Fruit fly (Drosophila melanogaster) whole organism, embryonic: ENCODE results near the gene CG5727.

Experiments used
- Aef1 ChIP-seq: fragments of 200-800 bp; sonication (Bioruptor generic); IDR thresholded peaks from 3 replicates; pipeline ENCODE4 v1.3.6; 2022; ENCODE audit warnings: missing biosample characterization, missing genetic modification characterization
- CG10147 ChIP-seq: fragments of 200-800 bp; sonication (Bioruptor generic); optimal IDR thresholded peaks from 2 replicates; lab custom pipeline; 2019; ENCODE audit warnings: missing biosample characterization, mild to moderate bottlenecking, missing genetic modification characterization, moderate library complexity
- CG11398 ChIP-seq: fragments of 200-800 bp; sonication (Bioruptor generic); optimal IDR thresholded peaks from 2 replicates; lab custom pipeline; 2016; ENCODE audit warnings: missing biosample characterization, missing genetic modification characterization
- CG11696 ChIP-seq: fragments of 200-800 bp; sonication (Bioruptor generic); IDR thresholded peaks from 2 replicates; pipeline ENCODE4 v1.3.6; 2022; ENCODE audit warnings: missing biosample characterization, missing genetic modification characterization
- CG15269 ChIP-seq: fragments of 200-800 bp; sonication (Bioruptor generic); optimal IDR thresholded peaks from 2 replicates; lab custom pipeline; 2018; ENCODE audit warnings: missing biosample characterization, mild to moderate bottlenecking, missing genetic modification characterization, moderate library complexity
- CG16815 ChIP-seq: fragments of 200-800 bp; sonication (Bioruptor generic); optimal IDR thresholded peaks from 3 replicates; lab custom pipeline; 2017; ENCODE audit warnings: missing biosample characterization, mild to moderate bottlenecking, missing genetic modification characterization
- CG17359 ChIP-seq: fragments of 200-800 bp; sonication (Bioruptor generic); optimal IDR thresholded peaks from 3 replicates; lab custom pipeline; 2018; ENCODE audit warnings: missing biosample characterization, mild to moderate bottlenecking, missing genetic modification characterization, moderate library complexity
- CG18476 ChIP-seq: fragments of 200-800 bp; sonication (Bioruptor generic); optimal IDR thresholded peaks from 2 replicates; lab custom pipeline; 2016; ENCODE audit warnings: missing biosample characterization, mild to moderate bottlenecking, missing genetic modification characterization
- CG30431 ChIP-seq: fragments of 200-800 bp; sonication (Bioruptor generic); optimal IDR thresholded peaks from 2 replicates; lab custom pipeline; 2017; ENCODE audit warnings: missing biosample characterization, missing genetic modification characterization
- CG3163 ChIP-seq: fragments of 200-800 bp; sonication (Bioruptor generic); optimal IDR thresholded peaks from 3 replicates; lab custom pipeline; 2016; ENCODE audit warnings: missing biosample characterization, missing genetic modification characterization
- CG32767 ChIP-seq: fragments of 200-800 bp; sonication (Bioruptor generic); IDR thresholded peaks from 2 replicates; pipeline ENCODE4 v1.3.6; 2022; ENCODE audit warnings: missing biosample characterization, missing genetic modification characterization
- CG3407 ChIP-seq: fragments of 200-800 bp; sonication (Bioruptor generic); optimal IDR thresholded peaks from 2 replicates; lab custom pipeline; 2018; ENCODE audit warnings: missing biosample characterization, mild to moderate bottlenecking, missing genetic modification characterization
- CG42726 ChIP-seq: fragments of 200-800 bp; sonication (Bioruptor generic); IDR thresholded peaks from 2 replicates; pipeline ENCODE4 v1.3.6; 2022; ENCODE audit warnings: missing biosample characterization, missing genetic modification characterization; ENCODE audit not compliant: partially characterized antibody
- CG7786 ChIP-seq: fragments of 200-800 bp; sonication (Bioruptor generic); optimal IDR thresholded peaks from 2 replicates; lab custom pipeline; 2016; ENCODE audit warnings: missing biosample characterization, missing genetic modification characterization
- CG7928 ChIP-seq: fragments of 200-800 bp; sonication (Bioruptor generic); optimal IDR thresholded peaks from 2 replicates; lab custom pipeline; 2017; ENCODE audit warnings: missing biosample characterization, mild to moderate bottlenecking, missing genetic modification characterization
- CG8359 ChIP-seq: fragments of 200-800 bp; sonication (Bioruptor generic); optimal IDR thresholded peaks from 2 replicates; lab custom pipeline; 2017; ENCODE audit warnings: missing biosample characterization, mild to moderate bottlenecking, missing genetic modification characterization, borderline replicate concordance
- CG9797 ChIP-seq: fragments of 200-800 bp; sonication (Bioruptor generic); optimal IDR thresholded peaks from 3 replicates; lab custom pipeline; 2018; ENCODE audit warnings: missing biosample characterization, mild to moderate bottlenecking, missing genetic modification characterization
- CHES-1-like ChIP-seq: fragments of 200-800 bp; sonication (Bioruptor generic); optimal IDR thresholded peaks from 2 replicates; lab custom pipeline; 2016; ENCODE audit warnings: missing biosample characterization, missing genetic modification characterization
- Dbx ChIP-seq: fragments of 200-800 bp; sonication (Bioruptor generic); IDR thresholded peaks from 3 replicates; pipeline ENCODE4 v1.3.6; 2022; ENCODE audit warnings: missing biosample characterization, missing genetic modification characterization
- Dek ChIP-seq: fragments of 200-800 bp; sonication (Bioruptor generic); optimal IDR thresholded peaks from 3 replicates; lab custom pipeline; 2019; ENCODE audit warnings: missing biosample characterization, mild to moderate bottlenecking, missing genetic modification characterization, moderate library complexity
- Dll ChIP-seq: fragments of 200-800 bp; sonication (Bioruptor generic); IDR thresholded peaks from 4 replicates; pipeline ENCODE4 v1.3.6; 2022; ENCODE audit warnings: missing biosample characterization, missing genetic modification characterization; ENCODE audit not compliant: partially characterized antibody
- Eip74EF ChIP-seq, 2 experiments: fragments of 200-800 bp in 1 of 2; fragments of >200 bp in 1 of 2; sonication (Bioruptor generic) in 1 of 2; optimal IDR thresholded peaks; 2 replicates each; lab custom pipeline; 2017 to 2019; ENCODE audit warnings: missing biosample characterization in 2 of 2, missing genetic modification characterization in 2 of 2, mild to moderate bottlenecking in 1 of 2, moderate library complexity in 1 of 2
- Elba2 ChIP-seq: fragments of 200-800 bp; sonication (Bioruptor generic); optimal IDR thresholded peaks from 3 replicates; lab custom pipeline; 2016; ENCODE audit warnings: missing biosample characterization, missing genetic modification characterization
- H2.0 ChIP-seq: fragments of 200-800 bp; sonication (Bioruptor generic); IDR thresholded peaks from 2 replicates; pipeline ENCODE4 v1.3.6; 2022; ENCODE audit warnings: missing biosample characterization, missing genetic modification characterization
- MTF-1 ChIP-seq: fragments of 200-800 bp; sonication (Bioruptor generic); optimal IDR thresholded peaks from 2 replicates; lab custom pipeline; 2018; ENCODE audit warnings: missing biosample characterization, mild to moderate bottlenecking, missing genetic modification characterization, borderline replicate concordance
- Meics ChIP-seq: fragments of 200-800 bp; sonication (Bioruptor generic); optimal IDR thresholded peaks from 2 replicates; lab custom pipeline; 2017; ENCODE audit warnings: missing biosample characterization, mild to moderate bottlenecking, missing genetic modification characterization
- Mes4 ChIP-seq: fragments of 200-800 bp; sonication (Bioruptor generic); optimal IDR thresholded peaks from 2 replicates; lab custom pipeline; 2016; ENCODE audit warnings: missing biosample characterization, missing genetic modification characterization
- Pdp1 ChIP-seq, 2 experiments: fragments of 200-800 bp; sonication (Bioruptor generic); optimal IDR thresholded peaks; 3 replicates each; lab custom pipeline; 2016; ENCODE audit warnings: missing biosample characterization in 2 of 2, missing genetic modification characterization in 2 of 2, mild to moderate bottlenecking in 1 of 2, moderate library complexity in 1 of 2
- Sox102F ChIP-seq: fragments of 200-800 bp; sonication (Bioruptor generic); optimal IDR thresholded peaks from 2 replicates; lab custom pipeline; 2018; ENCODE audit warnings: missing biosample characterization, mild to moderate bottlenecking, missing genetic modification characterization, moderate library complexity
- ab ChIP-seq: fragments of 200-800 bp; sonication (Bioruptor generic); optimal IDR thresholded peaks from 2 replicates; lab custom pipeline; 2016; ENCODE audit warnings: missing biosample characterization, missing genetic modification characterization
- ac ChIP-seq: fragments of 200-800 bp; sonication (Bioruptor generic); optimal IDR thresholded peaks from 3 replicates; lab custom pipeline; 2017; ENCODE audit warnings: missing biosample characterization, mild to moderate bottlenecking, missing genetic modification characterization
- cad ChIP-seq: fragments of >200 bp; optimal IDR thresholded peaks from 2 replicates; lab custom pipeline; 2017; ENCODE audit warnings: missing biosample characterization, missing genetic modification characterization
- croc ChIP-seq: fragments of 200-800 bp; sonication (Bioruptor generic); conservative IDR thresholded peaks from 3 replicates; pipeline ENCODE4 v1.3.6; 2022; ENCODE audit warnings: missing biosample characterization, missing genetic modification characterization
- crp ChIP-seq, 2 experiments: fragments of 200-800 bp; sonication (Bioruptor generic); optimal IDR thresholded peaks; 2 replicates in 1 of 2; 3 replicates in 1 of 2; lab custom pipeline; 2017; ENCODE audit warnings: missing biosample characterization in 2 of 2, missing genetic modification characterization in 2 of 2, mild to moderate bottlenecking in 1 of 2, moderate library complexity in 1 of 2
- dpn ChIP-seq, 2 experiments: fragments of 200-800 bp; sonication (Bioruptor generic); optimal IDR thresholded peaks; 3 replicates each; lab custom pipeline; 2016; ENCODE audit warnings: missing biosample characterization in 2 of 2, missing genetic modification characterization in 2 of 2
- dysf ChIP-seq: fragments of 200-800 bp; sonication (Bioruptor generic); IDR thresholded peaks from 3 replicates; pipeline ENCODE4 v1.3.6; 2022; ENCODE audit warnings: missing biosample characterization, missing genetic modification characterization
- eve ChIP-seq, 2 experiments: fragments of >200 bp; optimal IDR thresholded peaks; 2 replicates each; lab custom pipeline; 2017; ENCODE audit warnings: missing biosample characterization in 2 of 2, missing genetic modification characterization in 2 of 2
- hth ChIP-seq: fragments of >200 bp; optimal IDR thresholded peaks from 2 replicates; lab custom pipeline; 2017; ENCODE audit warnings: inconsistent platforms
- ind ChIP-seq: fragments of 200-800 bp; sonication (Bioruptor generic); optimal IDR thresholded peaks from 3 replicates; lab custom pipeline; 2016; ENCODE audit warnings: missing biosample characterization, missing genetic modification characterization
- lmd ChIP-seq: fragments of 200-800 bp; sonication (Bioruptor generic); IDR thresholded peaks from 2 replicates; pipeline ENCODE4 v1.3.6; 2022; ENCODE audit warnings: missing biosample characterization, missing genetic modification characterization
- lov ChIP-seq, 2 experiments: fragments of 200-800 bp in 1 of 2; fragments of >200 bp in 1 of 2; sonication (Bioruptor generic) in 1 of 2; IDR thresholded peaks in 1 of 2; optimal IDR thresholded peaks in 1 of 2; 2 replicates in 1 of 2; 3 replicates in 1 of 2; pipeline versions ENCODE4 v1.3.6 to Lab custom; 2017 to 2022; ENCODE audit warnings: missing biosample characterization in 1 of 2, missing genetic modification characterization in 1 of 2
- pb ChIP-seq: fragments of 200-800 bp; sonication (Bioruptor generic); optimal IDR thresholded peaks from 3 replicates; lab custom pipeline; 2016; ENCODE audit warnings: missing biosample characterization, missing genetic modification characterization
- peb ChIP-seq: fragments of 200-800 bp; sonication (Bioruptor generic); IDR thresholded peaks from 2 replicates; pipeline ENCODE4 v1.3.6; 2022; ENCODE audit warnings: missing biosample characterization, missing genetic modification characterization
- pzg ChIP-seq: fragments of 200-800 bp; sonication (Bioruptor generic); optimal IDR thresholded peaks from 3 replicates; lab custom pipeline; 2018; ENCODE audit warnings: missing biosample characterization, mild to moderate bottlenecking, missing genetic modification characterization, moderate library complexity
- sens-2 ChIP-seq: fragments of 200-800 bp; sonication (Bioruptor generic); IDR thresholded peaks from 2 replicates; pipeline ENCODE4 v1.3.6; 2022; ENCODE audit warnings: missing biosample characterization, missing genetic modification characterization
- sim ChIP-seq: fragments of 200-800 bp; sonication (Bioruptor generic); IDR thresholded peaks from 2 replicates; pipeline ENCODE4 v1.3.6; 2022; ENCODE audit warnings: missing biosample characterization, missing genetic modification characterization
- sima ChIP-seq: fragments of 200-800 bp; sonication (Bioruptor generic); optimal IDR thresholded peaks from 2 replicates; lab custom pipeline; 2016; ENCODE audit warnings: missing biosample characterization, missing genetic modification characterization
- slbo ChIP-seq: fragments of 200-800 bp; sonication (Bioruptor generic); IDR thresholded peaks from 2 replicates; pipeline ENCODE4 v1.3.6; 2022; ENCODE audit warnings: missing biosample characterization, missing genetic modification characterization
- sug ChIP-seq: fragments of 200-800 bp; optimal IDR thresholded peaks from 2 replicates; lab custom pipeline; 2019; ENCODE audit warnings: missing biosample characterization, mild to moderate bottlenecking, missing genetic modification characterization, moderate library complexity
- zf30C ChIP-seq: fragments of 200-800 bp; sonication (Bioruptor generic); optimal IDR thresholded peaks from 3 replicates; lab custom pipeline; 2018; ENCODE audit warnings: missing biosample characterization, mild to moderate bottlenecking, missing genetic modification characterization

CG5727 gene

dm6 chr2L:10200847-10201246, 9.6 kb downstream of the CG5727 start, which contains the start of the genes Ripalpha and RpL7 (continued):
- peak; percentile 89 for TF ChIP-seq croc (GFP tag; lab: Robert Waterston, UW)
- TF ChIP-seq crp (GFP tag; optimal IDR thresholded peaks at IDR 0.05; lab: Kevin White, UChicago), result peak in 1 of 2 experiments; percentile 77
- TF ChIP-seq pb, result peak; percentile 97
- peak; percentile 83 for TF ChIP-seq CG11696 (GFP tag; lab: Robert Waterston, UW)
- TF ChIP-seq Elba2 (GFP tag; lab: Kevin White, UChicago), result peak; percentile 80
- TF ChIP-seq Pdp1 (GFP tag; optimal IDR thresholded peaks at IDR 0.05; lab: Kevin White, UChicago), result peak; percentile 96 to 97
- peak; percentile 82 for TF ChIP-seq CG7928 (GFP tag; lab: Kevin White, UChicago)
- TF ChIP-seq lov (optimal IDR thresholded peaks at IDR 0.05; lab: Kevin White, UChicago), result no peak
- peak; percentile 99 for TF ChIP-seq lov (GFP tag; IDR thresholded peaks at IDR 0.05; lab: Robert Waterston, UW)
- peak; percentile 99 for TF ChIP-seq Meics
- TF ChIP-seq Dbx (GFP tag; lab: Robert Waterston, UW), result peak; percentile 99
- TF ChIP-seq CG3407, result peak; percentile 98
- TF ChIP-seq sim (GFP tag; lab: Robert Waterston, UW), result peak; percentile 89
- TF ChIP-seq dysf (GFP tag; lab: Robert Waterston, UW), result peak; percentile 96
- peak; percentile 77 for TF ChIP-seq CG32767
- TF ChIP-seq dpn (GFP tag; optimal IDR thresholded peaks at IDR 0.05; lab: Kevin White, UChicago), result peak; percentile 95 to 98
- TF ChIP-seq CG17359 (tag; lab: Kevin White, UChicago), result peak; percentile 96
- TF ChIP-seq ind, result peak; percentile 94
- TF ChIP-seq H2.0, result peak; percentile 94
- TF ChIP-seq pzg (GFP tag; lab: Kevin White, UChicago), result peak; percentile 100
- TF ChIP-seq hth (lab: Kevin White, UChicago), result no peak
- TF ChIP-seq ab (GFP tag; lab: Kevin White, UChicago), result peak; percentile 92
- peak; percentile 95 for TF ChIP-seq CG16815 (GFP tag; lab: Kevin White, UChicago)
- peak; percentile 83 for TF ChIP-seq Dll (GFP tag; lab: Robert Waterston, UW)
- peak; percentile 88 for TF ChIP-seq peb (GFP tag; lab: Robert Waterston, UW)
- TF ChIP-seq sug (tag; lab: Kevin White, UChicago), result peak; percentile 92
- peak; percentile 93 for TF ChIP-seq CG15269
- TF ChIP-seq sima (GFP tag; lab: Kevin White, UChicago), result peak; percentile 96
- peak; percentile 100 for TF ChIP-seq Mes4 (GFP tag; lab: Kevin White, UChicago)
- peak; percentile 77 for TF ChIP-seq zf30C
- TF ChIP-seq Sox102F (GFP tag; lab: Kevin White, UChicago), result peak; percentile 87
- TF ChIP-seq CG9797 (GFP tag; lab: Kevin White, UChicago), result peak; percentile 99
- TF ChIP-seq MTF-1 (GFP tag; lab: Kevin White, UChicago), result peak; percentile 98
- TF ChIP-seq ac (GFP tag; lab: Kevin White, UChicago), result peak; percentile 96
- peak; percentile 97 for TF ChIP-seq CG30431 (GFP tag; lab: Kevin White, UChicago)
- TF ChIP-seq lmd (GFP tag; lab: Robert Waterston, UW), result peak; percentile 93
- peak; percentile 98 for TF ChIP-seq CG7786 (GFP tag; lab: Kevin White, UChicago)
- TF ChIP-seq CG42726 (GFP tag; lab: Robert Waterston, UW), result peak; percentile 99
- TF ChIP-seq Eip74EF (GFP tag; optimal IDR thresholded peaks at IDR 0.05; lab: Kevin White, UChicago), result peak in 1 of 2 experiments; percentile 83
- peak; percentile 92 for TF ChIP-seq CG3163 (GFP tag; lab: Kevin White, UChicago)
- TF ChIP-seq slbo (GFP tag; lab: Robert Waterston, UW), result peak; percentile 96
- peak; percentile 94 for TF ChIP-seq Aef1
- peak; percentile 99 for TF ChIP-seq CHES-1-like
- TF ChIP-seq CG8359, result peak; percentile 89
- peak; percentile 95 for TF ChIP-seq Dek
- no peak for TF ChIP-seq cad (GFP tag; lab: Kevin White, UChicago)
- peak; percentile 92 for TF ChIP-seq CG18476 (GFP tag; lab: Kevin White, UChicago)
- TF ChIP-seq eve (GFP tag; optimal IDR thresholded peaks at IDR 0.05; lab: Kevin White, UChicago), result no peak
- TF ChIP-seq CG11398 (GFP tag; lab: Kevin White, UChicago), result peak; percentile 98
- TF ChIP-seq CG10147, result peak; percentile 89
- TF ChIP-seq sens-2 (GFP tag; lab: Robert Waterston, UW), result peak; percentile 96
